Worm (Caenorhabditis elegans) whole organism, late embryonic: ENCODE results near the gene T12A7.9.

ENCODE experiments used
- C08G9.2 ChIP-seq: sonication (generic microtip); optimal IDR thresholded peaks from 2 replicates; lab custom pipeline; 2016; ENCODE audit warnings: mild to moderate bottlenecking, missing genetic modification characterization, moderate library complexity, missing compliant biosample characterization
- C38D4.7 ChIP-seq: fragments of 200-800 bp; sonication (Bioruptor generic); optimal IDR thresholded peaks from 2 replicates; lab custom pipeline; 2018; ENCODE audit warnings: mild to moderate bottlenecking, missing genetic modification characterization, moderate library complexity, missing compliant biosample characterization
- K02D7.2 ChIP-seq: sonication (generic microtip); optimal IDR thresholded peaks from 2 replicates; lab custom pipeline; 2017; ENCODE audit warnings: mild to moderate bottlenecking, missing genetic modification characterization, missing compliant biosample characterization
- K09A11.1 ChIP-seq: sonication (generic microtip); optimal IDR thresholded peaks from 2 replicates; lab custom pipeline; 2017; ENCODE audit warnings: antibody characterized with exemption, mild to moderate bottlenecking, missing genetic modification characterization, missing compliant biosample characterization; ENCODE audit not compliant: insufficient read depth
- Y22D7AL.16 ChIP-seq: sonication (generic microtip); optimal IDR thresholded peaks from 2 replicates; lab custom pipeline; 2016; ENCODE audit warnings: missing genetic modification characterization, missing compliant biosample characterization
- ama-1 ChIP-seq: fragments of 150-350 bp; optimal IDR thresholded peaks from 2 replicates; lab custom pipeline; 2014
- ceh-18 ChIP-seq: sonication (generic microtip); optimal IDR thresholded peaks from 2 replicates; lab custom pipeline; 2016; ENCODE audit warnings: missing genetic modification characterization, missing compliant biosample characterization
- ceh-22 ChIP-seq: sonication (generic microtip); optimal IDR thresholded peaks from 2 replicates; lab custom pipeline; 2017; ENCODE audit warnings: missing biosample characterization, missing genetic modification characterization
- ceh-24 ChIP-seq: sonication (generic microtip); optimal IDR thresholded peaks from 2 replicates; lab custom pipeline; 2016; ENCODE audit warnings: mild to moderate bottlenecking, missing genetic modification characterization, missing compliant biosample characterization
- ceh-30 ChIP-seq: fragments of 150-350 bp; optimal IDR thresholded peaks from 2 replicates; lab custom pipeline; 2014; ENCODE audit warnings: missing biosample characterization, missing genetic modification characterization
- ceh-31 ChIP-seq: sonication (generic microtip); optimal IDR thresholded peaks from 2 replicates; lab custom pipeline; 2016; ENCODE audit warnings: missing genetic modification characterization, missing compliant biosample characterization
- ceh-45 ChIP-seq: fragments of 200-800 bp; sonication (Bioruptor generic); IDR thresholded peaks from 2 replicates; pipeline ENCODE4 v1.3.6; 2022; ENCODE audit warnings: missing genetic modification reagents, missing genetic modification characterization, missing compliant biosample characterization
- ceh-48 ChIP-seq: sonication (generic microtip); optimal IDR thresholded peaks from 2 replicates; lab custom pipeline; 2016; ENCODE audit warnings: missing genetic modification characterization, inconsistent platforms, missing compliant biosample characterization
- ceh-9 ChIP-seq: sonication (generic microtip); optimal IDR thresholded peaks from 2 replicates; lab custom pipeline; 2016; ENCODE audit warnings: mild to moderate bottlenecking, missing genetic modification characterization, inconsistent platforms, missing compliant biosample characterization
- eyg-1 ChIP-seq: sonication (generic microtip); optimal IDR thresholded peaks from 2 replicates; lab custom pipeline; 2016; ENCODE audit warnings: missing genotype, missing genetic modification characterization, missing compliant biosample characterization
- fkh-10 ChIP-seq: fragments of 150-350 bp; optimal IDR thresholded peaks from 2 replicates; lab custom pipeline; 2014; ENCODE audit warnings: missing biosample characterization, missing genetic modification reagents, missing genetic modification characterization
- fkh-6 ChIP-seq: sonication (generic microtip); optimal IDR thresholded peaks from 2 replicates; lab custom pipeline; 2016; ENCODE audit warnings: missing genetic modification characterization, missing compliant biosample characterization
- hlh-30 ChIP-seq: sonication (generic microtip); optimal IDR thresholded peaks from 2 replicates; lab custom pipeline; 2017; ENCODE audit warnings: antibody characterized with exemption, missing genetic modification characterization, missing compliant biosample characterization; ENCODE audit not compliant: insufficient read depth
- hlh-8 ChIP-seq: sonication (generic microtip); optimal IDR thresholded peaks from 2 replicates; lab custom pipeline; 2016; ENCODE audit warnings: missing genotype, missing genetic modification characterization, missing compliant biosample characterization
- madf-2 ChIP-seq: sonication (generic microtip); optimal IDR thresholded peaks from 2 replicates; lab custom pipeline; 2017; ENCODE audit warnings: missing genetic modification characterization, missing compliant biosample characterization
- nfya-1 ChIP-seq: sonication (generic microtip); optimal IDR thresholded peaks from 2 replicates; lab custom pipeline; 2017; ENCODE audit warnings: missing genetic modification characterization, mild to moderate bottlenecking, missing compliant biosample characterization, antibody characterized with exemption, moderate library complexity
- nhr-11 ChIP-seq: fragments of 150-350 bp; optimal IDR thresholded peaks from 2 replicates; lab custom pipeline; 2014; ENCODE audit warnings: missing biosample characterization, missing genetic modification characterization
- pat-9 ChIP-seq: fragments of 200-800 bp; sonication (Bioruptor generic); optimal IDR thresholded peaks from 2 replicates; lab custom pipeline; 2018; ENCODE audit warnings: mild to moderate bottlenecking, missing genetic modification characterization, moderate library complexity, missing compliant biosample characterization
- pha-2 ChIP-seq: sonication (generic microtip); optimal IDR thresholded peaks from 2 replicates; lab custom pipeline; 2017; ENCODE audit warnings: mild to moderate bottlenecking, missing genetic modification characterization, missing compliant biosample characterization
- pqm-1 ChIP-seq: sonication (generic microtip); optimal IDR thresholded peaks from 2 replicates; lab custom pipeline; 2016; ENCODE audit warnings: missing genetic modification characterization, missing compliant biosample characterization
- ref-2 ChIP-seq: sonication (generic microtip); optimal IDR thresholded peaks from 2 replicates; lab custom pipeline; 2016; ENCODE audit warnings: missing genetic modification characterization, missing compliant biosample characterization
- rnt-1 ChIP-seq: sonication (generic microtip); optimal IDR thresholded peaks from 2 replicates; lab custom pipeline; 2016; ENCODE audit warnings: missing genetic modification characterization, missing compliant biosample characterization
- sdc-2 ChIP-seq: sonication (generic microtip); optimal IDR thresholded peaks from 2 replicates; lab custom pipeline; 2016; ENCODE audit warnings: missing genotype, missing genetic modification characterization, missing compliant biosample characterization
- sox-2 ChIP-seq: fragments of 200-800 bp; sonication (Bioruptor generic); IDR thresholded peaks from 2 replicates; pipeline ENCODE4 v1.3.6; 2022; ENCODE audit warnings: missing genetic modification reagents, missing genetic modification characterization, missing compliant biosample characterization
- sox-4 ChIP-seq: sonication (generic microtip); optimal IDR thresholded peaks from 2 replicates; lab custom pipeline; 2017; ENCODE audit warnings: mild to moderate bottlenecking, missing genetic modification characterization, inconsistent platforms, missing compliant biosample characterization
- syd-9 ChIP-seq: sonication (generic microtip); optimal IDR thresholded peaks from 2 replicates; lab custom pipeline; 2016; ENCODE audit warnings: mild to moderate bottlenecking, missing genetic modification characterization, moderate library complexity, missing compliant biosample characterization
- tbx-7 ChIP-seq: sonication (generic microtip); optimal IDR thresholded peaks from 2 replicates; lab custom pipeline; 2016; ENCODE audit warnings: missing genotype, missing genetic modification characterization, missing compliant biosample characterization
- ttx-3 ChIP-seq: sonication (generic microtip); optimal IDR thresholded peaks from 2 replicates; lab custom pipeline; 2016; ENCODE audit warnings: missing genetic modification reagents, missing genetic modification characterization, missing compliant biosample characterization
- unc-3 ChIP-seq, 2 experiments: fragments of 200-800 bp in 1 of 2; sonication (Bioruptor generic) in 1 of 2; sonication (generic microtip) in 1 of 2; conservative IDR thresholded peaks in 1 of 2; optimal IDR thresholded peaks in 1 of 2; 2 replicates each; pipeline versions ENCODE4 v1.3.6 to Lab custom; 2016 to 2022; ENCODE audit warnings: missing compliant biosample characterization in 2 of 2, missing genetic modification characterization in 2 of 2, missing genetic modification reagents in 1 of 2
- unc-55 ChIP-seq: sonication (generic microtip); optimal IDR thresholded peaks from 2 replicates; lab custom pipeline; 2017; ENCODE audit warnings: missing biosample characterization, missing genetic modification reagents, missing genetic modification characterization

The T12A7.9 gene

ce11 chrIV:11717094-11717876, 38.5 kb downstream of the T12A7.9 start (continued):
- TF ChIP-seq ttx-3 (no peak), K02D7.2 (tag; lab: Kevin White, UChicago) (no peak)

ce11 chrIV:11716414-11716813, 39.4 kb downstream of the T12A7.9 start:
- TF ChIP-seq pat-9 (tag; lab: Kevin White, UChicago) (no peak), nhr-11 (tag; lab: Kevin White, UChicago) (no peak), ceh-45 (GFP tag; lab: Robert Waterston, UW) (no peak), ceh-18 (tag; lab: Kevin White, UChicago) (no peak), ceh-31 (tag; lab: Kevin White, UChicago) (no peak), ceh-22 (tag; lab: Kevin White, UChicago) (no peak), eyg-1 (tag; lab: Kevin White, UChicago) (no peak), C38D4.7 (GFP tag; lab: Kevin White, UChicago) (no peak), Y22D7AL.16 (tag; lab: Kevin White, UChicago) (no peak), ceh-30 (tag; lab: Kevin White, UChicago) (no peak), pqm-1 (tag; lab: Kevin White, UChicago) (no peak), tbx-7 (tag; lab: Kevin White, UChicago) (no peak)

ce11 chrIV:11714739-11715138, 41.1 kb downstream of the T12A7.9 start, which contains the start of gene magi-1:
TSS of gene magi-1 (plus strand) at chrIV:11715039.
- TF ChIP-seq ceh-9 (tag; lab: Kevin White, UChicago) (no peak), unc-3 (GFP tag; conservative IDR thresholded peaks at IDR 0.05; lab: Robert Waterston, UW) (no peak), unc-3 (tag; optimal IDR thresholded peaks at IDR 0.05; lab: Kevin White, UChicago) (no peak), syd-9 (no peak), sox-4 (tag; lab: Kevin White, UChicago) (no peak), ref-2 (tag; lab: Kevin White, UChicago) (no peak), ceh-48 (tag; lab: Kevin White, UChicago) (no peak), fkh-10 (GFP tag; lab: Kevin White, UChicago) (no peak), hlh-30 (no peak), nhr-11 (tag; lab: Kevin White, UChicago) (no peak), madf-2 (no peak), sox-2 (GFP tag; lab: Robert Waterston, UW) (no peak)

ce11 chrIV:11713289-11713688, 42.5 kb downstream of the T12A7.9 start:
- no peak for TF ChIP-seq ama-1 (lab: Kevin White, UChicago)
- TF ChIP-seq pha-2 (tag; lab: Kevin White, UChicago) = no peak
- TF ChIP-seq fkh-6 (tag; lab: Kevin White, UChicago) = no peak
- no peak for TF ChIP-seq sdc-2
- TF ChIP-seq ttx-3 = no peak
- no peak for TF ChIP-seq pqm-1 (tag; lab: Kevin White, UChicago)
- TF ChIP-seq ceh-24 (tag; lab: Kevin White, UChicago) = no peak
- TF ChIP-seq hlh-8 (tag; lab: Kevin White, UChicago) = peak; percentile 91

- peak; percentile 98 for TF ChIP-seq unc-55 (GFP tag; lab: Kevin White, UChicago)
- TF ChIP-seq C08G9.2 (tag; lab: Kevin White, UChicago) = no peak
- TF ChIP-seq nfya-1 (tag; lab: Kevin White, UChicago) = peak; percentile 30
- TF ChIP-seq rnt-1 (tag; lab: Kevin White, UChicago) = peak; percentile 2
- no peak for TF ChIP-seq C38D4.7 (GFP tag; lab: Kevin White, UChicago)
- TF ChIP-seq ceh-18 (tag; lab: Kevin White, UChicago) = peak; percentile 65
- TF ChIP-seq K09A11.1 (tag; lab: Kevin White, UChicago) = no peak
These were observed 45.5 kb downstream of the T12A7.9 start for ce11 chrIV:11710331-11710730.
